Worm (Caenorhabditis elegans): ENCODE data around the gene rgef-1.

- no peak for TF ChIP-seq nhr-237 (tag; optimal IDR thresholded peaks at IDR 0.05)
- TF ChIP-seq ceh-32 (tag; optimal IDR thresholded peaks at IDR 0.05; ENCODE audit: poor library complexity), result no peak
- TF ChIP-seq T20F7.1 (GFP tag; optimal IDR thresholded peaks at IDR 0.05), result no peak
- no peak for TF ChIP-seq lin-15B (tag; optimal IDR thresholded peaks at IDR 0.05)
- no peak for TF ChIP-seq unc-130 (GFP tag; optimal IDR thresholded peaks at IDR 0.05)
- TF ChIP-seq mdl-1 (tag; optimal IDR thresholded peaks at IDR 0.05), result no peak
- TF ChIP-seq ces-1 (GFP tag; optimal IDR thresholded peaks at IDR 0.05), result no peak
- TF ChIP-seq Y75B8A.6 (GFP tag; IDR thresholded peaks at IDR 0.05), result no peak
- no peak for TF ChIP-seq ama-1 (optimal IDR thresholded peaks at IDR 0.05)
- TF ChIP-seq snpc-4 (tag; optimal IDR thresholded peaks at IDR 0.05), result no peak
- TF ChIP-seq dve-1 (tag; optimal IDR thresholded peaks at IDR 0.05; ENCODE audit: insufficient read depth), result no peak
- no peak for TF ChIP-seq daf-8 (GFP tag; IDR thresholded peaks at IDR 0.05)
These were observed 22.8 kb upstream of the rgef-1 start for ce11 chrV:9584263-9584662.

Data from whole organism, L4 larva.